Worm (Caenorhabditis elegans) whole organism, late embryonic: ENCODE data around the gene T24A6.16.

Experiments
- T23F11.4 ChIP-seq: fragments of 200-800 bp; sonication (Bioruptor generic); optimal IDR thresholded peaks from 2 replicates; lab custom pipeline; 2018; ENCODE audit warnings: mild to moderate bottlenecking, missing genetic modification characterization, missing compliant biosample characterization
- hlh-6 ChIP-seq: sonication (generic microtip); optimal IDR thresholded peaks from 2 replicates; lab custom pipeline; 2016; ENCODE audit warnings: missing genotype, missing genetic modification characterization, missing compliant biosample characterization
- rnt-1 ChIP-seq: sonication (generic microtip); optimal IDR thresholded peaks from 2 replicates; lab custom pipeline; 2016; ENCODE audit warnings: missing genetic modification characterization, missing compliant biosample characterization

DNA sequence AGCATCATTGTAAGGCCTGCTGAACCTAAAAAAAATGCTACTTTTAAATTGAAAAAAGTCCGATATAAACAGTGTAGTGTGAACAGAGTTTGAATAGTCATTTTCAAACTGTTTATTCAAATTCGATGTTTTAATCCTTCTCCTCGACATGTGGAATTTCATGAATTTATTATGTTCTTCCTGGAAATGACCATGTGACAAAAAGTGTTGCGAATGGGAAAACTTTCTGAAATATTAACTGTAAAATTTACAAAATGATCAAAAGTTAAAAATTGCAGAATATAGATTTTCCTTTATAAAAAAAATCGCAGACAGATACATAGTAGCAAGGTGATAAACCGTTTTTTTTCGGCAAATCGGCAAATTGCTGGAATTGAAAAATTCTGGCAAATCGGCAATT, 42.6 kb upstream of the T24A6.16 start, which contains the start of gene T22F3.8:
- no peak for TF ChIP-seq T23F11.4
- no peak for TF ChIP-seq hlh-6 (tag; lab: Kevin White, UChicago)
- no peak for TF ChIP-seq rnt-1 (tag; lab: Kevin White, UChicago)
